Fruit fly (Drosophila melanogaster): ENCODE data around the gene nmdyn-D7.

dm6 chr3R:9700513-9700912 lies 20.8 kb downstream of the nmdyn-D7 start:
- TF ChIP-seq CG8478 (optimal IDR thresholded peaks at IDR 0.05) = no peak
- no peak for TF ChIP-seq CTCF (optimal IDR thresholded peaks at IDR 0.05)
